Worm (Caenorhabditis elegans): ENCODE data around the gene T19D2.3.

- TF ChIP-seq ama-1 (optimal IDR thresholded peaks at IDR 0.05) (no peak), aly-1 (tag; optimal IDR thresholded peaks at IDR 0.05) (no peak), ceh-13 (GFP tag; optimal IDR thresholded peaks at IDR 0.05) (no peak), ets-7 (tag; optimal IDR thresholded peaks at IDR 0.05) (no peak), hmbx-1 (tag; optimal IDR thresholded peaks at IDR 0.05) (no peak), flt-1 (GFP tag; IDR thresholded peaks at IDR 0.05) (no peak), pes-1 (GFP tag; IDR thresholded peaks at IDR 0.05) (no peak), sea-1 (GFP tag; conservative IDR thresholded peaks at IDR 0.05) (no peak), B0310.2 (tag; optimal IDR thresholded peaks at IDR 0.05) (no peak), hnd-1 (tag; optimal IDR thresholded peaks at IDR 0.05) (no peak)
These were observed 27.3 kb downstream of the T19D2.3 start, which contains the start of gene C16B8.2 for ce11 chrX:3966332-3966731.

All from whole organism, early embryonic.